Worm (Caenorhabditis elegans): ENCODE measurements around the gene nprl-2.

The nprl-2 gene

ce11 chrIV:7530226-7531070 is 26.2 kb upstream of the nprl-2 start (continued):
- no peak for TF ChIP-seq elt-2 (tag; optimal IDR thresholded peaks at IDR 0.05)
- TF ChIP-seq efl-1 (optimal IDR thresholded peaks at IDR 0.05) = no peak
- peak in 1 of 2 experiments; percentile 1 for TF ChIP-seq efl-1 (GFP tag; optimal IDR thresholded peaks at IDR 0.05 in 1 of 2)
- TF ChIP-seq ztf-11 (tag; optimal IDR thresholded peaks at IDR 0.05) = no peak
- no peak for TF ChIP-seq pax-3 (tag; optimal IDR thresholded peaks at IDR 0.05)
- no peak for TF ChIP-seq pqm-1 (tag; optimal IDR thresholded peaks at IDR 0.05)
- no peak for TF ChIP-seq fos-1 (tag; optimal IDR thresholded peaks at IDR 0.05)
- TF ChIP-seq lin-14 (GFP tag; optimal IDR thresholded peaks at IDR 0.05) = peak; percentile 79
- peak; percentile 87 for TF ChIP-seq blmp-1 (tag; optimal IDR thresholded peaks at IDR 0.05)
- TF ChIP-seq nhr-85 (tag) = peak; percentile 87
- peak; percentile 56 for TF ChIP-seq snu-23 (GFP tag; optimal IDR thresholded peaks at IDR 0.05)
- TF ChIP-seq fkh-10 (GFP tag; optimal IDR thresholded peaks at IDR 0.05) = no peak
- TF ChIP-seq unc-130 (tag; optimal IDR thresholded peaks at IDR 0.05) = no peak

- TF ChIP-seq hlh-4 (tag; optimal IDR thresholded peaks at IDR 0.05) = peak; percentile 44
- TF ChIP-seq hlh-17 (GFP tag; optimal IDR thresholded peaks at IDR 0.05; ENCODE audit: borderline replicate concordance) = no peak
- TF ChIP-seq mab-9 (GFP tag; IDR thresholded peaks at IDR 0.05) = no peak
- no peak for TF ChIP-seq nhr-11 (tag; optimal IDR thresholded peaks at IDR 0.05)
These were observed 24.3 kb upstream of the nprl-2 start, which contains the start of gene R05G6.1 for ce11 chrIV:7532360-7532759. Gene R05G6.1, plus strand, starts transcription at chrIV:7532660.

ce11 chrIV:7542485-7543001 is 14.1 kb upstream of the nprl-2 start, which contains the start of gene R05G6.10:
Gene R05G6.10, minus strand, starts transcription at chrIV:7542535.
- no peak for TF ChIP-seq isw-1 (GFP tag; IDR thresholded peaks at IDR 0.05)
- TF ChIP-seq lin-14 (GFP tag; optimal IDR thresholded peaks at IDR 0.05) = peak; percentile 49

- TF ChIP-seq skn-1 (tag; optimal IDR thresholded peaks at IDR 0.05) = no peak
- TF ChIP-seq mab-9 (GFP tag; IDR thresholded peaks at IDR 0.05) = 0 out of 2 replicates have a peak, but pooled peaks have one; percentile 3
These were observed 13.0 kb upstream of the nprl-2 start for ce11 chrIV:7543662-7544061.

ce11 chrIV:7547843-7548578 is 8.6 kb upstream of the nprl-2 start, which contains the start of the genes cdd-2 and oef-1:
Gene cdd-2, minus strand, starts transcription at chrIV:7547893.
Gene oef-1, plus strand, starts transcription at chrIV:7548417.
- TF ChIP-seq C34B4.2 (tag; optimal IDR thresholded peaks at IDR 0.05) (no peak), nhr-28 (tag; optimal IDR thresholded peaks at IDR 0.05) (no peak), ets-5 (GFP tag; IDR thresholded peaks at IDR 0.05) (no peak), mef-2 (tag; optimal IDR thresholded peaks at IDR 0.05) (no peak), snu-23 (GFP tag; optimal IDR thresholded peaks at IDR 0.05) (no peak), nhr-71 (tag; optimal IDR thresholded peaks at IDR 0.05) (no peak), C04F5.9 (tag; optimal IDR thresholded peaks at IDR 0.05) (no peak), ama-1 (optimal IDR thresholded peaks at IDR 0.05) (no peak), zag-1 (tag; optimal IDR thresholded peaks at IDR 0.05) (no peak)

- TF ChIP-seq aly-2 (tag; optimal IDR thresholded peaks at IDR 0.05) (no peak), egl-27 (tag; optimal IDR thresholded peaks at IDR 0.05) (no peak), pag-3 (tag; optimal IDR thresholded peaks at IDR 0.05; ENCODE audit: borderline replicate concordance, insufficient read depth) (no peak), tbx-2 (tag; optimal IDR thresholded peaks at IDR 0.05) (no peak), ama-1 (optimal IDR thresholded peaks at IDR 0.05) (no peak), lir-3 (tag; optimal IDR thresholded peaks at IDR 0.05; ENCODE audit: poor library complexity) (no peak), zip-4 (GFP tag; optimal IDR thresholded peaks at IDR 0.05) (no peak), C04F5.9 (tag; optimal IDR thresholded peaks at IDR 0.05) (no peak), snpc-4 (tag; optimal IDR thresholded peaks at IDR 0.05) (no peak), swsn-7 (tag; optimal IDR thresholded peaks at IDR 0.05) (no peak), sptf-1 (tag; optimal IDR thresholded peaks at IDR 0.05) (no peak), nhr-90 (tag; optimal IDR thresholded peaks at IDR 0.05; ENCODE audit: poor library complexity) (no peak), nhr-47 (tag; optimal IDR thresholded peaks at IDR 0.05) (no peak), F16B12.6 (tag; optimal IDR thresholded peaks at IDR 0.05) (peak; percentile 29), Y116A8C.19 (tag; optimal IDR thresholded peaks at IDR 0.05; ENCODE audit: borderline replicate concordance) (no peak), jun-1 (tag; optimal IDR thresholded peaks at IDR 0.05) (no peak)
These were observed 6.8 kb upstream of the nprl-2 start for ce11 chrIV:7549844-7550243.
